Fruit fly (Drosophila melanogaster): Measurements from ENCODE around the gene CG17283.

DNA sequence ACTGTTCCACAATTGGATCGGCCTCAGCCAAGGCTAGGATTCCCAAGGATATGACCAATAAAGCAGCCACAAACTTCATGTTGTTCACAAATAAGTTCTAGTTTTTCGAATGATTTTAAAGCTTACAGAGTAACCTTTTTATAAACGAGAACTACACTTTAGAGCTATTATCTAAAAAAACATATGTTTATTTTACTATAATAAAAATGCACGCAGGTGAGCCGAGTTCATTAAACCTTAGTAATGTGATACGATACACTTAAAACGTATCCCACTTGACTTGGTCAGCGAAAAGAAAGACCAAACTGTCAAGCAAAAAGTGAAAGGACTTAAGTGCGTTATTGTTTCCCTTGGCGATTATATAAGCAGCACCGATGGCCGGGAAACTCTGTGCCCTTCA is 26.7 kb downstream of the CG17283 start, which contains the start of gene CG44090:
- TF ChIP-seq lz (GFP tag; optimal IDR thresholded peaks at IDR 0.05) = no peak
- TF ChIP-seq Hr4 (GFP tag; optimal IDR thresholded peaks at IDR 0.05) = no peak
- TF ChIP-seq Hr38 (GFP tag; optimal IDR thresholded peaks at IDR 0.05) = no peak
- no peak for TF ChIP-seq dsx (GFP tag; optimal IDR thresholded peaks at IDR 0.05; ENCODE audit: poor library complexity, severe bottlenecking)
- TF ChIP-seq CG3919 (GFP tag; optimal IDR thresholded peaks at IDR 0.05) = no peak
- TF ChIP-seq acj6 (GFP tag; optimal IDR thresholded peaks at IDR 0.05) = no peak
- no peak for TF ChIP-seq Ets21C (GFP tag; optimal IDR thresholded peaks at IDR 0.05)
- TF ChIP-seq Gug (GFP tag; IDR thresholded peaks at IDR 0.05) = no peak
- no peak for TF ChIP-seq CG3032 (tag; optimal IDR thresholded peaks at IDR 0.05)

Measured in whole organism, prepupa.